Comparison of ENCODE assay signal across 2 fruit fly cellular contexts in the genomic region with DNA sequence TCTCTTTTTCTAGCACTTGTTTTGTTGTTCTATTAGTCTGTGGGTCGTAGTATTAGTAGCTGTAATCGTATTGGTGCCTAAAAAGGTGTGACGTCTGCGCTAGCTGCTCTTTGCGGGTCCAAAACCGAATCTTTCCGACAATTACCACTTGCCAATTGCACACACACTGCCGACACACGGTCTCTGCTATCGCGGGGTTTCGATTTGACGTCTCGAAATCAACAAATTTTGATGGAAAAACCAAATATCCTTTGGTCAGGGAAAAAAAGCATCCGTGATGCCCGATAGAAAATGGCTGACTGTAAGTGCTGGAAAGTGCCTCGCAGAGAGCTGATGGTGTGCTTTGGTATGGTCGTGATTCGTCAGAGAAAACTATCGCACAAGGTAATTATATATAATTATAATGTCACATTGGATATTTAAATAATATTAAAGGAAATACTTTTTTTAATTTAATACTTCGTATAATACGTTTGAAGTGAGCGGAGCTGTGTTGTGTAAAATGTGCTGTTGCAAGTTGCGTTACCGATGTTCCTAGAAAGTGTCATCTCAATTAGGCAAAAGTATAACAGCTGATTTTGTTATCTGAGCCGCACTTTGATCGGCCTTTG.
TF ChIP-seq lines count a peak whose summit lies in the region.

A gene (plus strand): TSS at position 51 of the 611 bp plus-strand sequence.
A gene (minus strand): TSS at position 307 of the 611 bp plus-strand sequence.

TF ChIP-seq in whole organism, embryonic, 481 proteins besides CTCF, POLR2A, EP300 and RAD21 (continued from another document and continues in another):
- peak; percentile 87 for TF ChIP-seq dmrt11E (tag; optimal IDR thresholded peaks at IDR 0.05; lab: Kevin White, UChicago)
- TF ChIP-seq exex (tag; optimal IDR thresholded peaks at IDR 0.05; lab: Kevin White, UChicago) = no peak
- peak; percentile 72 for TF ChIP-seq psq (GFP tag; optimal IDR thresholded peaks at IDR 0.05; lab: Kevin White, UChicago)
- 0 out of 3 replicates have a peak, but pooled peaks have one; percentile 57 for TF ChIP-seq gce (GFP tag; IDR thresholded peaks at IDR 0.05; lab: Robert Waterston, UW)
- peak; percentile 72 for TF ChIP-seq CG7963 (GFP tag; IDR thresholded peaks at IDR 0.05; lab: Robert Waterston, UW; ENCODE audit: partially characterized antibody)
- TF ChIP-seq stc (GFP tag; IDR thresholded peaks at IDR 0.05; lab: Robert Waterston, UW) = peak; percentile 74
- TF ChIP-seq CG8944 (GFP tag; optimal IDR thresholded peaks at IDR 0.05; lab: Kevin White, UChicago) = peak; percentile 72
- peak; percentile 79 for TF ChIP-seq Usf (GFP tag; optimal IDR thresholded peaks at IDR 0.05; lab: Kevin White, UChicago)
- TF ChIP-seq ab (GFP tag; optimal IDR thresholded peaks at IDR 0.05; lab: Kevin White, UChicago) = peak; percentile 24
- TF ChIP-seq CG3281 (GFP tag; optimal IDR thresholded peaks at IDR 0.05; lab: Kevin White, UChicago) = peak; percentile 85
- TF ChIP-seq CG13424 (tag; optimal IDR thresholded peaks at IDR 0.05; lab: Kevin White, UChicago) = peak; percentile 92
- TF ChIP-seq stwl (tag; optimal IDR thresholded peaks at IDR 0.05; lab: Kevin White, UChicago) = no peak
- TF ChIP-seq Med (GFP tag; lab: Kevin White, UChicago) = peak; percentile 91
- TF ChIP-seq sim (GFP tag; IDR thresholded peaks at IDR 0.05; lab: Robert Waterston, UW) = peak; percentile 46; the same call in 1 of the 2 replicates
- peak; percentile 82 for TF ChIP-seq fd3F (GFP tag; optimal IDR thresholded peaks at IDR 0.05; lab: Kevin White, UChicago)
- TF ChIP-seq CG14667 (GFP tag; IDR thresholded peaks at IDR 0.05; lab: Robert Waterston, UW) = peak; percentile 87
- peak; percentile 95 for TF ChIP-seq CG4404 (GFP tag; IDR thresholded peaks at IDR 0.05; lab: Robert Waterston, UW)
- no peak for TF ChIP-seq MTF-1 (GFP tag; optimal IDR thresholded peaks at IDR 0.05; lab: Kevin White, UChicago; ENCODE audit: borderline replicate concordance)
- TF ChIP-seq Bgb (GFP tag; IDR thresholded peaks at IDR 0.05; lab: Robert Waterston, UW; ENCODE audit: partially characterized antibody) = peak; percentile 89
- peak; percentile 87 for TF ChIP-seq Sry-δ (GFP tag; optimal IDR thresholded peaks at IDR 0.05; lab: Kevin White, UChicago)
- peak; percentile 84 for TF ChIP-seq CG33557 (GFP tag; optimal IDR thresholded peaks at IDR 0.05; lab: Kevin White, UChicago)
- peak; percentile 93 for TF ChIP-seq vvl (GFP tag; IDR thresholded peaks at IDR 0.05; lab: Robert Waterston, UW)
- TF ChIP-seq CG7357 (GFP tag; IDR thresholded peaks at IDR 0.05; lab: Robert Waterston, UW) = peak; percentile 80
- TF ChIP-seq Jarid2 (GFP tag; optimal IDR thresholded peaks at IDR 0.05; lab: Kevin White, UChicago) = peak; percentile 61
- no peak for TF ChIP-seq CG10565 (GFP tag; optimal IDR thresholded peaks at IDR 0.05; lab: Kevin White, UChicago)
- peak; percentile 85 for TF ChIP-seq CG7839 (tag; optimal IDR thresholded peaks at IDR 0.05; lab: Kevin White, UChicago)
- TF ChIP-seq CG31388 (GFP tag; optimal IDR thresholded peaks at IDR 0.05; lab: Kevin White, UChicago) = peak; percentile 64
- TF ChIP-seq HLH54F (GFP tag; optimal IDR thresholded peaks at IDR 0.05; lab: Kevin White, UChicago) = peak; percentile 72
- peak; percentile 66 for TF ChIP-seq Bteb2 (GFP tag; optimal IDR thresholded peaks at IDR 0.05; lab: Kevin White, UChicago)
- peak; percentile 85 for TF ChIP-seq ci (GFP tag; IDR thresholded peaks at IDR 0.05; lab: Robert Waterston, UW)
- peak; percentile 86 for TF ChIP-seq unpg (GFP tag; optimal IDR thresholded peaks at IDR 0.05; lab: Kevin White, UChicago)
- TF ChIP-seq CG12104 (GFP tag; optimal IDR thresholded peaks at IDR 0.05; lab: Kevin White, UChicago) = peak; percentile 81
- peak; percentile 58 for TF ChIP-seq CG12219 (GFP tag; optimal IDR thresholded peaks at IDR 0.05; lab: Kevin White, UChicago)
- TF ChIP-seq CG15073 (GFP tag; optimal IDR thresholded peaks at IDR 0.05; lab: Kevin White, UChicago) = peak; percentile 48
- peak; percentile 41 for TF ChIP-seq kah (GFP tag; optimal IDR thresholded peaks at IDR 0.05; lab: Kevin White, UChicago)
- TF ChIP-seq Gsc (GFP tag; IDR thresholded peaks at IDR 0.05; lab: Robert Waterston, UW) = peak; percentile 68
- TF ChIP-seq prd (optimal IDR thresholded peaks at IDR 0.05; lab: Kevin White, UChicago) = no peak
- peak; percentile 96 for TF ChIP-seq prd (GFP tag; IDR thresholded peaks at IDR 0.05; lab: Robert Waterston, UW)
- peak; percentile 82 for TF ChIP-seq nerfin-1 (tag; optimal IDR thresholded peaks at IDR 0.05; lab: Kevin White, UChicago)
- TF ChIP-seq MESR4 (GFP tag; optimal IDR thresholded peaks at IDR 0.05; lab: Kevin White, UChicago) = peak; percentile 95
- TF ChIP-seq Trl (optimal IDR thresholded peaks at IDR 0.05; lab: Kevin White, UChicago) = no peak
- TF ChIP-seq Trl (GFP tag; optimal IDR thresholded peaks at IDR 0.05; lab: Kevin White, UChicago) = peak; percentile 49
- TF ChIP-seq pho (GFP tag; optimal IDR thresholded peaks at IDR 0.05; lab: Kevin White, UChicago) = peak; percentile 58
- peak; percentile 92 for TF ChIP-seq CG10543 (GFP tag; optimal IDR thresholded peaks at IDR 0.05; lab: Kevin White, UChicago)
- TF ChIP-seq crp (GFP tag; optimal IDR thresholded peaks at IDR 0.05; lab: Kevin White, UChicago) = peak; percentile 87 to 98
- TF ChIP-seq MBD-R2 (GFP tag; IDR thresholded peaks at IDR 0.05; lab: Robert Waterston, UW) = peak; percentile 92
- peak; percentile 91 for TF ChIP-seq Aef1 (GFP tag; IDR thresholded peaks at IDR 0.05; lab: Robert Waterston, UW)
- TF ChIP-seq sisA (GFP tag; IDR thresholded peaks at IDR 0.05; lab: Robert Waterston, UW) = peak; percentile 93
- TF ChIP-seq Tbp (GFP tag; optimal IDR thresholded peaks at IDR 0.05; lab: Kevin White, UChicago) = no peak
- TF ChIP-seq wor (GFP tag; IDR thresholded peaks at IDR 0.05; lab: Robert Waterston, UW) = peak; percentile 78
- TF ChIP-seq CG10431 (GFP tag; optimal IDR thresholded peaks at IDR 0.05; lab: Kevin White, UChicago) = no peak
- peak; percentile 96 for TF ChIP-seq CG14860 (GFP tag; IDR thresholded peaks at IDR 0.05; lab: Robert Waterston, UW; ENCODE audit: partially characterized antibody)
- TF ChIP-seq CG7928 (GFP tag; optimal IDR thresholded peaks at IDR 0.05; lab: Kevin White, UChicago) = peak; percentile 69
- peak; percentile 86 for TF ChIP-seq CG17328 (GFP tag; IDR thresholded peaks at IDR 0.05; lab: Robert Waterston, UW)
- no peak for TF ChIP-seq D (optimal IDR thresholded peaks at IDR 0.05; lab: Kevin White, UChicago)
- TF ChIP-seq D (GFP tag; optimal IDR thresholded peaks at IDR 0.05; lab: Kevin White, UChicago) = peak; percentile 68
- TF ChIP-seq Pdp1 (GFP tag; optimal IDR thresholded peaks at IDR 0.05; lab: Kevin White, UChicago) = peak; percentile 53 to 74
- TF ChIP-seq CG10979 (tag; optimal IDR thresholded peaks at IDR 0.05; lab: Kevin White, UChicago) = peak; percentile 76
- TF ChIP-seq CG6254 (GFP tag; optimal IDR thresholded peaks at IDR 0.05; lab: Kevin White, UChicago) = peak; percentile 62
- no peak for TF ChIP-seq dimm (GFP tag; IDR thresholded peaks at IDR 0.05; lab: Robert Waterston, UW)
- TF ChIP-seq trem (tag; optimal IDR thresholded peaks at IDR 0.05; lab: Kevin White, UChicago) = peak; percentile 92

TF ChIP-seq in whole organism, prepupa, 60 proteins besides CTCF, POLR2A, EP300 and RAD21 (continued from another document):
- TF ChIP-seq CG9139 (GFP tag; optimal IDR thresholded peaks at IDR 0.05; lab: Kevin White, UChicago) (peak; percentile 39), Lpt (GFP tag; optimal IDR thresholded peaks at IDR 0.05; lab: Kevin White, UChicago) (peak; percentile 62), CG6808 (GFP tag; optimal IDR thresholded peaks at IDR 0.05; lab: Kevin White, UChicago) (peak; percentile 78), Sox15 (GFP tag; optimal IDR thresholded peaks at IDR 0.05; lab: Kevin White, UChicago) (peak; percentile 79), fkh (GFP tag; optimal IDR thresholded peaks at IDR 0.05; lab: Kevin White, UChicago) (no peak), Hr39 (GFP tag; optimal IDR thresholded peaks at IDR 0.05; lab: Kevin White, UChicago) (peak; percentile 80), fd59A (GFP tag; optimal IDR thresholded peaks at IDR 0.05; lab: Kevin White, UChicago) (peak; percentile 67), CG11294 (GFP tag; IDR thresholded peaks at IDR 0.05; lab: Robert Waterston, UW) (peak; percentile 75), CG10669 (GFP tag; optimal IDR thresholded peaks at IDR 0.05; lab: Kevin White, UChicago) (peak; percentile 73), CG7368 (GFP tag; optimal IDR thresholded peaks at IDR 0.05; lab: Kevin White, UChicago) (peak; percentile 69), acj6 (GFP tag; optimal IDR thresholded peaks at IDR 0.05; lab: Kevin White, UChicago) (peak; percentile 88), CG32006 (GFP tag; optimal IDR thresholded peaks at IDR 0.05; lab: Kevin White, UChicago) (peak; percentile 83)
